Fruit fly (Drosophila melanogaster) whole organism, embryonic: Measurements from ENCODE around the gene CG43797.

Experiments
- Bteb2 ChIP-seq: fragments of 200-800 bp; sonication (Bioruptor generic); optimal IDR thresholded peaks from 2 replicates; lab custom pipeline; 2016; ENCODE audit warnings: missing biosample characterization, missing genetic modification characterization
- CG10366 ChIP-seq: fragments of 200-800 bp; sonication (Bioruptor generic); IDR thresholded peaks from 2 replicates; pipeline ENCODE4 v1.3.6; 2022; ENCODE audit warnings: missing biosample characterization, missing genetic modification characterization
- CG11456 ChIP-seq: fragments of 200-800 bp; sonication (Bioruptor generic); IDR thresholded peaks from 3 replicates; pipeline ENCODE4 v1.3.6; 2022; ENCODE audit warnings: missing biosample characterization, missing genetic modification characterization
- CG11560 ChIP-seq: fragments of 200-800 bp; sonication (Bioruptor generic); IDR thresholded peaks from 3 replicates; pipeline ENCODE4 v1.3.6; 2022; ENCODE audit warnings: missing biosample characterization, missing genetic modification characterization
- CG11695 ChIP-seq: fragments of 200-800 bp; sonication (Bioruptor generic); IDR thresholded peaks from 3 replicates; pipeline ENCODE4 v1.3.6; 2022; ENCODE audit warnings: missing biosample characterization, missing genetic modification characterization
- CG12155 ChIP-seq: fragments of 200-800 bp; sonication (Bioruptor generic); optimal IDR thresholded peaks from 3 replicates; lab custom pipeline; 2016; ENCODE audit warnings: missing biosample characterization, missing genetic modification characterization
- CG12659 ChIP-seq: fragments of 200-800 bp; sonication (Bioruptor generic); optimal IDR thresholded peaks from 3 replicates; lab custom pipeline; 2017; ENCODE audit warnings: mild to moderate bottlenecking, missing biosample characterization, missing genetic modification reagents, missing genetic modification characterization
- CG14667 ChIP-seq: fragments of 200-800 bp; sonication (Bioruptor generic); IDR thresholded peaks from 2 replicates; pipeline ENCODE4 v1.3.6; 2022; ENCODE audit warnings: missing biosample characterization, missing genetic modification characterization
- CG15601 ChIP-seq: fragments of 200-800 bp; sonication (Bioruptor generic); optimal IDR thresholded peaks from 3 replicates; lab custom pipeline; 2019; ENCODE audit warnings: missing biosample characterization, mild to moderate bottlenecking, missing genetic modification characterization, moderate library complexity
- CG1602 ChIP-seq: fragments of 200-800 bp; sonication (Bioruptor generic); optimal IDR thresholded peaks from 3 replicates; lab custom pipeline; 2016; ENCODE audit warnings: missing biosample characterization, missing genetic modification characterization
- CG1832 ChIP-seq: fragments of 200-800 bp; sonication (Bioruptor generic); optimal IDR thresholded peaks from 2 replicates; lab custom pipeline; 2017; ENCODE audit warnings: missing biosample characterization, mild to moderate bottlenecking, missing genetic modification characterization, inconsistent platforms
- CG2129 ChIP-seq: fragments of 200-800 bp; sonication (Bioruptor generic); IDR thresholded peaks from 2 replicates; pipeline ENCODE4 v1.3.6; 2022; ENCODE audit warnings: missing biosample characterization, missing genetic modification characterization; ENCODE audit not compliant: partially characterized antibody
- CG31441 ChIP-seq: fragments of 200-800 bp; sonication (Bioruptor generic); IDR thresholded peaks from 2 replicates; pipeline ENCODE4 v1.3.6; 2022; ENCODE audit warnings: missing biosample characterization, missing genetic modification characterization
- CG4617 ChIP-seq: fragments of 200-800 bp; sonication (Bioruptor generic); optimal IDR thresholded peaks from 3 replicates; lab custom pipeline; 2016; ENCODE audit warnings: missing biosample characterization, missing genetic modification characterization, borderline replicate concordance
- CG6654 ChIP-seq: fragments of 200-800 bp; sonication (Bioruptor generic); optimal IDR thresholded peaks from 2 replicates; lab custom pipeline; 2017; ENCODE audit warnings: missing biosample characterization, mild to moderate bottlenecking, missing genetic modification characterization
- CG7556 ChIP-seq: fragments of 200-800 bp; sonication (Bioruptor generic); optimal IDR thresholded peaks from 2 replicates; lab custom pipeline; 2017; ENCODE audit warnings: missing biosample characterization, mild to moderate bottlenecking, missing genetic modification characterization
- CG7786 ChIP-seq: fragments of 200-800 bp; sonication (Bioruptor generic); optimal IDR thresholded peaks from 2 replicates; lab custom pipeline; 2016; ENCODE audit warnings: missing biosample characterization, missing genetic modification characterization
- CG7928 ChIP-seq: fragments of 200-800 bp; sonication (Bioruptor generic); optimal IDR thresholded peaks from 2 replicates; lab custom pipeline; 2017; ENCODE audit warnings: missing biosample characterization, mild to moderate bottlenecking, missing genetic modification characterization
- CG7963 ChIP-seq: fragments of 200-800 bp; sonication (Bioruptor generic); IDR thresholded peaks from 3 replicates; pipeline ENCODE4 v1.3.6; 2022; ENCODE audit warnings: missing biosample characterization, missing genetic modification characterization; ENCODE audit not compliant: partially characterized antibody
- CG7987 ChIP-seq: fragments of 200-800 bp; sonication (Bioruptor generic); optimal IDR thresholded peaks from 2 replicates; lab custom pipeline; 2018; ENCODE audit warnings: missing biosample characterization, mild to moderate bottlenecking, missing genetic modification characterization, moderate library complexity
- CG8765 ChIP-seq: fragments of 200-800 bp; sonication (Bioruptor generic); IDR thresholded peaks from 2 replicates; pipeline ENCODE4 v1.3.6; 2022; ENCODE audit warnings: missing biosample characterization, missing genetic modification characterization
- CHES-1-like ChIP-seq: fragments of 200-800 bp; sonication (Bioruptor generic); optimal IDR thresholded peaks from 2 replicates; lab custom pipeline; 2016; ENCODE audit warnings: missing biosample characterization, missing genetic modification characterization
- Deaf1 ChIP-seq: fragments of 200-800 bp; optimal IDR thresholded peaks from 3 replicates; lab custom pipeline; 2019; ENCODE audit warnings: missing biosample characterization, mild to moderate bottlenecking, missing genetic modification characterization, moderate library complexity
- Dfd ChIP-seq, 2 experiments: fragments of >200 bp; optimal IDR thresholded peaks; 2 replicates each; lab custom pipeline; 2017; ENCODE audit warnings: missing biosample characterization in 2 of 2, missing genetic modification characterization in 2 of 2
- Doc2 ChIP-seq: fragments of 200-800 bp; sonication (Bioruptor generic); IDR thresholded peaks from 2 replicates; pipeline ENCODE4 v1.3.6; 2022; ENCODE audit warnings: missing biosample characterization, missing genetic modification characterization
- Elba2 ChIP-seq: fragments of 200-800 bp; sonication (Bioruptor generic); optimal IDR thresholded peaks from 3 replicates; lab custom pipeline; 2016; ENCODE audit warnings: missing biosample characterization, missing genetic modification characterization
- HLH54F ChIP-seq: fragments of 200-800 bp; sonication (Bioruptor generic); optimal IDR thresholded peaks from 3 replicates; lab custom pipeline; 2016; ENCODE audit warnings: missing biosample characterization, missing genetic modification characterization
- HmgZ ChIP-seq: fragments of 200-800 bp; sonication (Bioruptor generic); optimal IDR thresholded peaks from 2 replicates; lab custom pipeline; 2018; ENCODE audit warnings: missing biosample characterization, mild to moderate bottlenecking, missing genetic modification characterization
- Lhr ChIP-seq: fragments of 200-800 bp; sonication (Bioruptor generic); optimal IDR thresholded peaks from 3 replicates; lab custom pipeline; 2017; ENCODE audit warnings: mild to moderate bottlenecking, missing biosample characterization, missing genetic modification reagents, missing genetic modification characterization
- Lim3 ChIP-seq: fragments of 200-800 bp; sonication (Bioruptor generic); IDR thresholded peaks from 2 replicates; pipeline ENCODE4 v1.3.6; 2022; ENCODE audit warnings: missing biosample characterization, missing genetic modification characterization
- NC2α ChIP-seq: fragments of 200-800 bp; sonication (Bioruptor generic); optimal IDR thresholded peaks from 2 replicates; lab custom pipeline; 2016; ENCODE audit warnings: missing biosample characterization, missing genetic modification characterization
- NfI ChIP-seq: fragments of 200-800 bp; sonication (Bioruptor generic); optimal IDR thresholded peaks from 3 replicates; lab custom pipeline; 2018; ENCODE audit warnings: missing biosample characterization, mild to moderate bottlenecking, missing genetic modification characterization, moderate library complexity
- Pdp1 ChIP-seq, 2 experiments: fragments of 200-800 bp; sonication (Bioruptor generic); optimal IDR thresholded peaks; 3 replicates each; lab custom pipeline; 2016; ENCODE audit warnings: missing biosample characterization in 2 of 2, missing genetic modification characterization in 2 of 2, mild to moderate bottlenecking in 1 of 2, moderate library complexity in 1 of 2
- Sry-δ ChIP-seq: fragments of 200-800 bp; sonication (Bioruptor generic); optimal IDR thresholded peaks from 2 replicates; lab custom pipeline; 2016; ENCODE audit warnings: missing biosample characterization, missing genetic modification characterization
- Xrp1 ChIP-seq: fragments of 200-800 bp; sonication (Bioruptor generic); IDR thresholded peaks from 2 replicates; pipeline ENCODE4 v1.3.6; 2022; ENCODE audit warnings: missing biosample characterization, missing genetic modification characterization
- ato ChIP-seq: fragments of 200-800 bp; sonication (Bioruptor generic); IDR thresholded peaks from 2 replicates; pipeline ENCODE4 v1.3.6; 2022; ENCODE audit warnings: missing biosample characterization, missing genetic modification characterization; ENCODE audit not compliant: partially characterized antibody
- bigmax ChIP-seq: fragments of 200-800 bp; sonication (Bioruptor generic); optimal IDR thresholded peaks from 2 replicates; lab custom pipeline; 2018; ENCODE audit warnings: missing biosample characterization, mild to moderate bottlenecking, missing genetic modification characterization
- caup ChIP-seq: fragments of 200-800 bp; sonication (Bioruptor generic); optimal IDR thresholded peaks from 3 replicates; lab custom pipeline; 2017; ENCODE audit warnings: missing biosample characterization, mild to moderate bottlenecking, missing genetic modification characterization, moderate library complexity; ENCODE audit not compliant: severe bottlenecking
- chm ChIP-seq: fragments of 200-800 bp; sonication (Bioruptor generic); IDR thresholded peaks from 2 replicates; pipeline ENCODE4 v1.3.6; 2022; ENCODE audit warnings: missing biosample characterization, missing genetic modification characterization
- dmrt11E ChIP-seq: fragments of 200-800 bp; sonication (Bioruptor generic); optimal IDR thresholded peaks from 3 replicates; lab custom pipeline; 2018; ENCODE audit warnings: missing biosample characterization, mild to moderate bottlenecking, missing genetic modification characterization, moderate library complexity
- emc ChIP-seq: fragments of 200-800 bp; sonication (Bioruptor generic); optimal IDR thresholded peaks from 2 replicates; lab custom pipeline; 2016; ENCODE audit warnings: missing biosample characterization, missing genetic modification characterization
- h ChIP-seq: fragments of >200 bp; optimal IDR thresholded peaks from 2 replicates; lab custom pipeline; 2017
- ham ChIP-seq: fragments of 200-800 bp; sonication (Bioruptor generic); IDR thresholded peaks from 2 replicates; pipeline ENCODE4 v1.3.6; 2022; ENCODE audit warnings: missing biosample characterization, missing genetic modification characterization
- kni ChIP-seq: fragments of 200-800 bp; sonication (Bioruptor generic); optimal IDR thresholded peaks from 3 replicates; lab custom pipeline; 2017; ENCODE audit warnings: mild to moderate bottlenecking, missing biosample characterization, missing genetic modification reagents, missing genetic modification characterization
- maf-S ChIP-seq: fragments of 200-800 bp; sonication (Bioruptor generic); optimal IDR thresholded peaks from 2 replicates; lab custom pipeline; 2016; ENCODE audit warnings: missing biosample characterization, missing genetic modification characterization
- pnt ChIP-seq: fragments of 200-800 bp; sonication (Bioruptor generic); optimal IDR thresholded peaks from 3 replicates; lab custom pipeline; 2016; ENCODE audit warnings: missing biosample characterization, missing genetic modification characterization
- salm ChIP-seq: fragments of 200-800 bp; sonication (Bioruptor generic); optimal IDR thresholded peaks from 2 replicates; lab custom pipeline; 2018; ENCODE audit warnings: missing biosample characterization, mild to moderate bottlenecking, missing genetic modification characterization
- sqz ChIP-seq: fragments of 200-800 bp; sonication (Bioruptor generic); optimal IDR thresholded peaks from 3 replicates; lab custom pipeline; 2018; ENCODE audit warnings: missing biosample characterization, mild to moderate bottlenecking, missing genetic modification characterization
- tin ChIP-seq: fragments of 200-800 bp; sonication (Bioruptor generic); optimal IDR thresholded peaks from 3 replicates; lab custom pipeline; 2016; ENCODE audit warnings: missing biosample characterization, missing genetic modification characterization
- zen2 ChIP-seq: fragments of 200-800 bp; sonication (Bioruptor generic); IDR thresholded peaks from 3 replicates; pipeline ENCODE4 v1.3.6; 2022; ENCODE audit warnings: missing biosample characterization, missing genetic modification characterization; ENCODE audit not compliant: partially characterized antibody

CG43797 gene

dm6 chr2L:4045185-4045814, 45.5 kb downstream of the CG43797 start (continued):
- TF ChIP-seq salm (peak; percentile 12), kni (GFP tag; lab: Kevin White, UChicago) (no peak), ato (no peak), CG6654 (GFP tag; lab: Kevin White, UChicago) (peak; percentile 26), CG7786 (GFP tag; lab: Kevin White, UChicago) (peak; percentile 49), Dfd (GFP tag; optimal IDR thresholded peaks at IDR 0.05; lab: Kevin White, UChicago) (no peak), h (lab: Kevin White, UChicago) (no peak), CG12155 (peak; percentile 2), CG7987 (GFP tag; lab: Kevin White, UChicago) (no peak), chm (0 out of 2 replicates have a peak, but pooled peaks have one; percentile 29), CG7556 (GFP tag; lab: Kevin White, UChicago) (peak; percentile 65), maf-S (GFP tag; lab: Kevin White, UChicago) (no peak), CHES-1-like (GFP tag; lab: Kevin White, UChicago) (no peak), CG31441 (peak; percentile 78), CG11456 (no peak), CG10366 (GFP tag; lab: Robert Waterston, UW) (peak; percentile 45), Elba2 (GFP tag; lab: Kevin White, UChicago) (no peak), CG11695 (GFP tag; lab: Robert Waterston, UW) (peak; percentile 67; the same call in 2 of the 3 replicates), CG1832 (GFP tag; lab: Kevin White, UChicago) (peak; percentile 69), Doc2 (GFP tag; lab: Robert Waterston, UW) (no peak), Xrp1 (GFP tag; lab: Robert Waterston, UW) (peak; percentile 87), CG2129 (no peak), CG12659 (GFP tag; lab: Kevin White, UChicago) (peak; percentile 7), HmgZ (tag; lab: Kevin White, UChicago) (no peak), CG4617 (GFP tag; lab: Kevin White, UChicago) (no peak), Bteb2 (peak; percentile 10), caup (no peak), ham (GFP tag; lab: Robert Waterston, UW) (no peak), sqz (GFP tag; lab: Kevin White, UChicago) (peak; percentile 13), HLH54F (GFP tag; lab: Kevin White, UChicago) (no peak), NfI (GFP tag; lab: Kevin White, UChicago) (no peak), zen2 (GFP tag; lab: Robert Waterston, UW) (no peak), Pdp1 (GFP tag; optimal IDR thresholded peaks at IDR 0.05; lab: Kevin White, UChicago) (peak; percentile 52 to 56), CG11560 (tag; lab: Robert Waterston, UW) (no peak), CG7928 (no peak), Deaf1 (tag; lab: Kevin White, UChicago) (no peak), Lhr (peak; percentile 43), dmrt11E (tag; lab: Kevin White, UChicago) (peak; percentile 83), bigmax (no peak), tin (GFP tag; lab: Kevin White, UChicago) (peak; percentile 51), CG1602 (GFP tag; lab: Kevin White, UChicago) (peak; percentile 68), Lim3 (no peak), NC2α (no peak), CG15601 (peak; percentile 65), pnt (GFP tag; lab: Kevin White, UChicago) (peak; percentile 60), CG8765 (GFP tag; lab: Robert Waterston, UW) (peak; percentile 31; the same call in 1 of the 2 replicates), CG7963 (no peak), CG14667 (GFP tag; lab: Robert Waterston, UW) (peak; percentile 49; the same call in 1 of the 2 replicates), emc (GFP tag; lab: Kevin White, UChicago) (no peak), Sry-δ (GFP tag; lab: Kevin White, UChicago) (peak; percentile 6)
